Worm (Caenorhabditis elegans) whole organism, young adult: ENCODE data around the gene tpan-1.
A peak's percentile ranks its signal among the peaks of the same experiment; 100 is the strongest.

ENCODE experiments used
- B0019.2 ChIP-seq: fragments of 200-800 bp; sonication (Bioruptor generic); conservative IDR thresholded peaks from 2 replicates; pipeline ENCODE4 v1.3.6; 2022; ENCODE audit warnings: missing genetic modification reagents, missing genetic modification characterization, missing compliant biosample characterization
- B0035.1 ChIP-seq: sonication (generic microtip); optimal IDR thresholded peaks from 2 replicates; lab custom pipeline; 2016; ENCODE audit warnings: missing genetic modification characterization, mild to moderate bottlenecking, missing compliant biosample characterization, missing genotype, missing genetic modification reagents
- B0336.3 ChIP-seq: fragments of 200-800 bp; sonication (Bioruptor generic); IDR thresholded peaks from 2 replicates; pipeline ENCODE4 v1.3.6; 2022; ENCODE audit warnings: missing genetic modification characterization, missing compliant biosample characterization
- C06A6.2 ChIP-seq: fragments of 200-800 bp; sonication (Bioruptor generic); conservative IDR thresholded peaks from 2 replicates; pipeline ENCODE4 v1.3.6; 2022; ENCODE audit warnings: missing genetic modification characterization, missing compliant biosample characterization
- K11D2.4 ChIP-seq: fragments of 200-800 bp; sonication (Bioruptor generic); IDR thresholded peaks from 2 replicates; pipeline ENCODE4 v1.3.6; 2022; ENCODE audit warnings: missing genetic modification reagents, missing genetic modification characterization, missing compliant biosample characterization
- Y95B8A.8 ChIP-seq: fragments of 200-800 bp; sonication (Bioruptor generic); IDR thresholded peaks from 2 replicates; pipeline ENCODE4 v1.3.6; 2022; ENCODE audit warnings: missing genetic modification reagents, missing genetic modification characterization, missing compliant biosample characterization
- atf-7 ChIP-seq: sonication (generic microtip); optimal IDR thresholded peaks from 2 replicates; lab custom pipeline; 2017; ENCODE audit warnings: mild to moderate bottlenecking, missing genetic modification characterization, missing compliant biosample characterization
- attf-5 ChIP-seq: fragments of 200-800 bp; sonication (Bioruptor generic); optimal IDR thresholded peaks from 2 replicates; lab custom pipeline; 2018; ENCODE audit warnings: mild to moderate bottlenecking, missing genetic modification characterization, missing compliant biosample characterization
- attf-6 ChIP-seq: fragments of 200-800 bp; sonication (Bioruptor generic); IDR thresholded peaks from 2 replicates; pipeline ENCODE4 v1.3.6; 2022; ENCODE audit warnings: missing genetic modification reagents, missing genetic modification characterization, missing compliant biosample characterization
- cebp-1 ChIP-seq, 2 experiments: fragments of 200-800 bp in 1 of 2; sonication (Bioruptor generic) in 1 of 2; sonication (generic microtip) in 1 of 2; IDR thresholded peaks in 1 of 2; optimal IDR thresholded peaks in 1 of 2; 2 replicates each; pipeline versions ENCODE4 v1.3.6 to Lab custom; 2017 to 2022; ENCODE audit warnings: missing compliant biosample characterization in 2 of 2, missing genetic modification characterization in 2 of 2, mild to moderate bottlenecking in 1 of 2, missing genetic modification reagents in 1 of 2, moderate library complexity in 1 of 2
- ceh-58 ChIP-seq: fragments of 200-800 bp; sonication (Bioruptor generic); IDR thresholded peaks from 2 replicates; pipeline ENCODE4 v1.3.6; 2022; ENCODE audit warnings: missing genetic modification characterization, missing compliant biosample characterization
- ceh-91 ChIP-seq: fragments of 200-800 bp; sonication (Bioruptor generic); IDR thresholded peaks from 2 replicates; pipeline ENCODE4 v1.3.6; 2022; ENCODE audit warnings: missing genetic modification reagents, missing genetic modification characterization, missing compliant biosample characterization
- chd-7 ChIP-seq: sonication (generic microtip); optimal IDR thresholded peaks from 2 replicates; lab custom pipeline; 2016; ENCODE audit warnings: mild to moderate bottlenecking, missing genetic modification characterization, moderate library complexity, missing compliant biosample characterization
- die-1 ChIP-seq: sonication (generic microtip); optimal IDR thresholded peaks from 2 replicates; lab custom pipeline; 2016; ENCODE audit warnings: missing genotype, mild to moderate bottlenecking, missing genetic modification characterization, missing compliant biosample characterization
- gei-17 ChIP-seq: fragments of 200-800 bp; sonication (Bioruptor generic); optimal IDR thresholded peaks from 2 replicates; lab custom pipeline; 2018; ENCODE audit warnings: mild to moderate bottlenecking, missing genetic modification characterization, missing compliant biosample characterization
- him-1 ChIP-seq: sonication (generic microtip); optimal IDR thresholded peaks from 2 replicates; lab custom pipeline; 2016; ENCODE audit warnings: missing genotype, missing genetic modification reagents, missing genetic modification characterization, missing compliant biosample characterization
- hmg-1.2 ChIP-seq: fragments of 200-800 bp; sonication (Bioruptor generic); IDR thresholded peaks from 2 replicates; pipeline ENCODE4 v1.3.6; 2022; ENCODE audit warnings: missing genetic modification reagents, missing genetic modification characterization, missing compliant biosample characterization
- hmg-20 ChIP-seq: fragments of 200-800 bp; sonication (Bioruptor generic); IDR thresholded peaks from 2 replicates; pipeline ENCODE4 v1.3.6; 2022; ENCODE audit warnings: missing genetic modification reagents, missing genetic modification characterization, missing compliant biosample characterization
- lin-35 ChIP-seq, 3 experiments: fragments of 150-350 bp in 2 of 3; sonication (generic microtip) in 1 of 3; optimal IDR thresholded peaks; 2 replicates each; lab custom pipeline; 2014 to 2018; ENCODE audit warnings: missing biosample characterization in 3 of 3, missing genetic modification characterization in 3 of 3, missing genetic modification reagents in 3 of 3
- lin-40 ChIP-seq: sonication (generic microtip); optimal IDR thresholded peaks from 2 replicates; lab custom pipeline; 2016; ENCODE audit warnings: missing genetic modification characterization, mild to moderate bottlenecking, missing compliant biosample characterization, missing genotype, missing genetic modification reagents
- lsl-1 ChIP-seq: fragments of 200-800 bp; sonication (Bioruptor generic); optimal IDR thresholded peaks from 2 replicates; lab custom pipeline; 2018; ENCODE audit warnings: mild to moderate bottlenecking, missing genetic modification characterization, moderate library complexity, missing compliant biosample characterization
- madf-10 ChIP-seq: sonication (generic microtip); optimal IDR thresholded peaks from 2 replicates; lab custom pipeline; 2016; ENCODE audit warnings: mild to moderate bottlenecking, missing genetic modification characterization, missing compliant biosample characterization
- madf-6 ChIP-seq: fragments of 200-800 bp; sonication (Bioruptor generic); IDR thresholded peaks from 2 replicates; pipeline ENCODE4 v1.3.6; 2022; ENCODE audit warnings: missing genetic modification reagents, missing genetic modification characterization, missing compliant biosample characterization
- nfya-1 ChIP-seq: sonication (generic microtip); optimal IDR thresholded peaks from 2 replicates; lab custom pipeline; 2017; ENCODE audit warnings: antibody characterized with exemption, missing compliant biosample characterization, missing genetic modification characterization, borderline replicate concordance; ENCODE audit not compliant: insufficient read depth
- nfyb-1 ChIP-seq: fragments of 200-800 bp; sonication (Bioruptor generic); IDR thresholded peaks from 2 replicates; pipeline ENCODE4 v1.3.6; 2022; ENCODE audit warnings: missing genetic modification reagents, missing genetic modification characterization, missing compliant biosample characterization
- nhr-120 ChIP-seq: fragments of 200-800 bp; sonication (Bioruptor generic); IDR thresholded peaks from 2 replicates; pipeline ENCODE4 v1.3.6; 2022; ENCODE audit warnings: missing genetic modification characterization, missing compliant biosample characterization
- nhr-80 ChIP-seq: sonication (generic microtip); optimal IDR thresholded peaks from 2 replicates; lab custom pipeline; 2016; ENCODE audit warnings: missing genetic modification characterization, missing compliant biosample characterization
- sea-2 ChIP-seq: fragments of 200-800 bp; sonication (Bioruptor generic); IDR thresholded peaks from 2 replicates; pipeline ENCODE4 v1.3.6; 2022; ENCODE audit warnings: missing genetic modification characterization, missing compliant biosample characterization
- snpc-1.1 ChIP-seq: sonication (generic microtip); optimal IDR thresholded peaks from 2 replicates; lab custom pipeline; 2017; ENCODE audit warnings: missing genetic modification characterization, mild to moderate bottlenecking, missing compliant biosample characterization, antibody characterized with exemption, moderate library complexity, missing genotype, missing genetic modification reagents; ENCODE audit not compliant: insufficient read depth
- snpc-4 ChIP-seq, 5 experiments: fragments of 150-350 bp in 1 of 5; sonication (generic microtip) in 4 of 5; optimal IDR thresholded peaks; 2 replicates each; lab custom pipeline; 2014 to 2018; ENCODE audit warnings: missing genetic modification characterization in 5 of 5, missing biosample characterization in 3 of 5, antibody characterized with exemption in 2 of 5, mild to moderate bottlenecking in 2 of 5, missing compliant biosample characterization in 2 of 5, missing genotype in 2 of 5, moderate library complexity in 2 of 5, missing genetic modification reagents in 1 of 5
- unc-130 ChIP-seq: sonication (generic microtip); optimal IDR thresholded peaks from 2 replicates; lab custom pipeline; 2016; ENCODE audit warnings: missing genetic modification reagents, missing genetic modification characterization, missing compliant biosample characterization
- zfh-2 ChIP-seq: fragments of 200-800 bp; sonication (Bioruptor generic); conservative IDR thresholded peaks from 2 replicates; pipeline ENCODE4 v1.3.6; 2022; ENCODE audit warnings: missing genetic modification reagents, missing genetic modification characterization, missing compliant biosample characterization

Gene tpan-1

ce11 chrV:20785848-20786225 is 3.5 kb upstream of the tpan-1 start:
- no peak for TF ChIP-seq nhr-120 (GFP tag; lab: Robert Waterston, UW)
- TF ChIP-seq ceh-91: no peak
- no peak for TF ChIP-seq attf-6 (GFP tag; lab: Robert Waterston, UW)
- no peak for TF ChIP-seq him-1 (tag; lab: Kevin White, UChicago)
- TF ChIP-seq ceh-58: no peak
- no peak for TF ChIP-seq madf-6 (GFP tag; lab: Robert Waterston, UW)
- no peak for TF ChIP-seq lsl-1 (GFP tag; lab: Kevin White, UChicago)
- TF ChIP-seq sea-2: no peak

- peak; percentile 15; the same call in 1 of the 2 replicates for TF ChIP-seq hmg-1.2 (GFP tag; lab: Robert Waterston, UW)
- TF ChIP-seq gei-17 (GFP tag; lab: Kevin White, UChicago): no peak
- no peak for TF ChIP-seq nfya-1 (tag; lab: Kevin White, UChicago)
- peak; percentile 10 for TF ChIP-seq snpc-1.1 (tag; lab: Kevin White, UChicago)
- 0 out of 2 replicates have a peak, but pooled peaks have one; percentile 27 for TF ChIP-seq zfh-2 (GFP tag; lab: Robert Waterston, UW)
- TF ChIP-seq snpc-4 (GFP tag; optimal IDR thresholded peaks at IDR 0.05; lab: Kevin White, UChicago): no peak
- peak in 2 of 4 experiments; percentile 67 to 75 for TF ChIP-seq snpc-4 (tag; optimal IDR thresholded peaks at IDR 0.05; lab: Kevin White, UChicago)
Measured at ce11 chrV:20790011-20790410, 709 bp downstream of the tpan-1 start, which contains the start of gene Y44A6D.1. TSS of gene Y44A6D.1 (minus strand) at chrV:20790033.

ce11 chrV:20790616-20791015 is 1.3 kb downstream of the tpan-1 start:
- no peak for TF ChIP-seq K11D2.4 (GFP tag; lab: Robert Waterston, UW)
- TF ChIP-seq die-1 (tag; lab: Kevin White, UChicago): no peak
- TF ChIP-seq B0019.2: no peak
- TF ChIP-seq hmg-20 (GFP tag; lab: Robert Waterston, UW): no peak
- no peak for TF ChIP-seq B0035.1 (tag; lab: Kevin White, UChicago)
- TF ChIP-seq lin-35 (GFP tag; optimal IDR thresholded peaks at IDR 0.05; lab: Kevin White, UChicago): peak in 1 of 3 experiments; percentile 23
- no peak for TF ChIP-seq Y95B8A.8
- no peak for TF ChIP-seq B0336.3 (GFP tag; lab: Robert Waterston, UW)
- TF ChIP-seq nfyb-1 (GFP tag; lab: Robert Waterston, UW): 0 out of 2 replicates have a peak, but pooled peaks have one; percentile 46
- TF ChIP-seq lin-40 (tag; lab: Kevin White, UChicago): no peak

- no peak for TF ChIP-seq cebp-1 (GFP tag; IDR thresholded peaks at IDR 0.05; lab: Robert Waterston, UW)
- TF ChIP-seq cebp-1 (tag; optimal IDR thresholded peaks at IDR 0.05; lab: Kevin White, UChicago): peak; percentile 24
- TF ChIP-seq chd-7 (tag; lab: Kevin White, UChicago): no peak
- TF ChIP-seq C06A6.2 (GFP tag; lab: Robert Waterston, UW): no peak
- TF ChIP-seq attf-5 (GFP tag; lab: Kevin White, UChicago): peak; percentile 22
- TF ChIP-seq nhr-80 (tag; lab: Kevin White, UChicago): peak; percentile 65
- TF ChIP-seq madf-10 (tag; lab: Kevin White, UChicago): peak; percentile 10
- peak; percentile 31 for TF ChIP-seq atf-7
- no peak for TF ChIP-seq unc-130 (GFP tag; lab: Kevin White, UChicago)
Measured at ce11 chrV:20792371-20792890, 3.1 kb downstream of the tpan-1 start, which contains the start of gene Y44A6D.3. TSS of gene Y44A6D.3 (minus strand) at chrV:20792421.
